Worm (Caenorhabditis elegans): Measurements from ENCODE around the gene C03B8.3.

ce11 chrIII:7719364-7719936, 7.3 kb downstream of the C03B8.3 start, which contains the start of gene ncl-1:
- TF ChIP-seq klf-2 (GFP tag; conservative IDR thresholded peaks at IDR 0.05): no peak
- no peak for TF ChIP-seq flt-1 (GFP tag; IDR thresholded peaks at IDR 0.05)
- TF ChIP-seq tab-1 (GFP tag; IDR thresholded peaks at IDR 0.05): no peak
- no peak for TF ChIP-seq med-1 (GFP tag; optimal IDR thresholded peaks at IDR 0.05; ENCODE audit: insufficient read depth)
- TF ChIP-seq ref-1 (GFP tag; conservative IDR thresholded peaks at IDR 0.05): no peak
- no peak for TF ChIP-seq ztf-23 (GFP tag; IDR thresholded peaks at IDR 0.05)
- no peak for TF ChIP-seq cog-1 (tag; optimal IDR thresholded peaks at IDR 0.05)
- no peak for TF ChIP-seq ztf-29 (GFP tag; IDR thresholded peaks at IDR 0.05)

All from whole organism, midembryonic.